Worm (Caenorhabditis elegans) whole organism, young adult: ENCODE results near the gene pld-1.

Source experiments
- B0261.1 ChIP-seq: sonication (generic microtip); optimal IDR thresholded peaks from 2 replicates; lab custom pipeline; 2016; ENCODE audit warnings: mild to moderate bottlenecking, missing genetic modification characterization, moderate library complexity, missing compliant biosample characterization
- B0336.3 ChIP-seq: fragments of 200-800 bp; sonication (Bioruptor generic); IDR thresholded peaks from 2 replicates; pipeline ENCODE4 v1.3.6; 2022; ENCODE audit warnings: missing genetic modification characterization, missing compliant biosample characterization
- C06A6.2 ChIP-seq: fragments of 200-800 bp; sonication (Bioruptor generic); conservative IDR thresholded peaks from 2 replicates; pipeline ENCODE4 v1.3.6; 2022; ENCODE audit warnings: missing genetic modification characterization, missing compliant biosample characterization
- F10E7.11 ChIP-seq: sonication (generic microtip); optimal IDR thresholded peaks from 2 replicates; lab custom pipeline; 2017; ENCODE audit warnings: mild to moderate bottlenecking, missing genetic modification characterization, moderate library complexity, missing compliant biosample characterization
- F23B12.7 ChIP-seq: sonication (generic microtip); optimal IDR thresholded peaks from 2 replicates; lab custom pipeline; 2017; ENCODE audit warnings: missing genetic modification characterization, mild to moderate bottlenecking, missing compliant biosample characterization, antibody characterized with exemption, moderate library complexity; ENCODE audit not compliant: insufficient read depth
- F52B5.7 ChIP-seq: sonication (generic microtip); optimal IDR thresholded peaks from 2 replicates; lab custom pipeline; 2016; ENCODE audit warnings: mild to moderate bottlenecking, missing genetic modification characterization, missing compliant biosample characterization
- F55B11.4 ChIP-seq: sonication (generic microtip); optimal IDR thresholded peaks from 2 replicates; lab custom pipeline; 2016; ENCODE audit warnings: missing compliant biosample characterization, missing genetic modification characterization, borderline replicate concordance; ENCODE audit not compliant: insufficient read depth
- F57A8.1 ChIP-seq: fragments of 200-800 bp; sonication (Bioruptor generic); optimal IDR thresholded peaks from 2 replicates; lab custom pipeline; 2018; ENCODE audit warnings: mild to moderate bottlenecking, missing genetic modification characterization, moderate library complexity, missing compliant biosample characterization
- F57C9.4 ChIP-seq: sonication (generic microtip); optimal IDR thresholded peaks from 2 replicates; lab custom pipeline; 2017; ENCODE audit warnings: mild to moderate bottlenecking, missing genetic modification characterization, missing compliant biosample characterization
- K11D2.4 ChIP-seq: fragments of 200-800 bp; sonication (Bioruptor generic); IDR thresholded peaks from 2 replicates; pipeline ENCODE4 v1.3.6; 2022; ENCODE audit warnings: missing genetic modification reagents, missing genetic modification characterization, missing compliant biosample characterization
- Y53F4B.3 ChIP-seq: fragments of 200-800 bp; sonication (Bioruptor generic); IDR thresholded peaks from 2 replicates; pipeline ENCODE4 v1.3.6; 2022; ENCODE audit warnings: missing genetic modification reagents, missing genetic modification characterization, missing compliant biosample characterization
- athp-1 ChIP-seq: sonication (generic microtip); optimal IDR thresholded peaks from 2 replicates; lab custom pipeline; 2017; ENCODE audit warnings: mild to moderate bottlenecking, missing genetic modification characterization, missing compliant biosample characterization
- attf-5 ChIP-seq: fragments of 200-800 bp; sonication (Bioruptor generic); optimal IDR thresholded peaks from 2 replicates; lab custom pipeline; 2018; ENCODE audit warnings: mild to moderate bottlenecking, missing genetic modification characterization, missing compliant biosample characterization
- attf-6 ChIP-seq: fragments of 200-800 bp; sonication (Bioruptor generic); IDR thresholded peaks from 2 replicates; pipeline ENCODE4 v1.3.6; 2022; ENCODE audit warnings: missing genetic modification reagents, missing genetic modification characterization, missing compliant biosample characterization
- bed-1 ChIP-seq: fragments of 200-800 bp; sonication (Bioruptor generic); IDR thresholded peaks from 2 replicates; pipeline ENCODE4 v1.3.6; 2022; ENCODE audit warnings: missing genetic modification reagents, missing genetic modification characterization, missing compliant biosample characterization
- ccch-3 ChIP-seq: fragments of 200-800 bp; sonication (Bioruptor generic); optimal IDR thresholded peaks from 2 replicates; lab custom pipeline; 2018; ENCODE audit warnings: mild to moderate bottlenecking, missing genetic modification characterization, missing compliant biosample characterization
- ceh-100 ChIP-seq: fragments of 200-800 bp; sonication (Bioruptor generic); IDR thresholded peaks from 2 replicates; pipeline ENCODE4 v1.3.6; 2022; ENCODE audit warnings: missing genetic modification reagents, missing genetic modification characterization, missing compliant biosample characterization
- ceh-27 ChIP-seq: fragments of 200-800 bp; sonication (Bioruptor generic); optimal IDR thresholded peaks from 2 replicates; lab custom pipeline; 2018; ENCODE audit warnings: mild to moderate bottlenecking, missing genetic modification characterization, moderate library complexity, missing compliant biosample characterization
- ceh-79 ChIP-seq: sonication (generic microtip); optimal IDR thresholded peaks from 2 replicates; lab custom pipeline; 2017; ENCODE audit warnings: mild to moderate bottlenecking, missing genetic modification characterization, missing compliant biosample characterization
- ceh-91 ChIP-seq: fragments of 200-800 bp; sonication (Bioruptor generic); IDR thresholded peaks from 2 replicates; pipeline ENCODE4 v1.3.6; 2022; ENCODE audit warnings: missing genetic modification reagents, missing genetic modification characterization, missing compliant biosample characterization
- egl-44 ChIP-seq: fragments of 200-800 bp; sonication (Bioruptor generic); IDR thresholded peaks from 2 replicates; pipeline ENCODE4 v1.3.6; 2022; ENCODE audit warnings: missing genetic modification reagents, missing genetic modification characterization, missing compliant biosample characterization
- ekl-4 ChIP-seq: fragments of 200-800 bp; sonication (Bioruptor generic); IDR thresholded peaks from 2 replicates; pipeline ENCODE4 v1.3.6; 2022; ENCODE audit warnings: missing genetic modification reagents, missing genetic modification characterization, missing compliant biosample characterization
- gei-17 ChIP-seq: fragments of 200-800 bp; sonication (Bioruptor generic); optimal IDR thresholded peaks from 2 replicates; lab custom pipeline; 2018; ENCODE audit warnings: mild to moderate bottlenecking, missing genetic modification characterization, missing compliant biosample characterization
- him-1 ChIP-seq: sonication (generic microtip); optimal IDR thresholded peaks from 2 replicates; lab custom pipeline; 2016; ENCODE audit warnings: missing genotype, missing genetic modification reagents, missing genetic modification characterization, missing compliant biosample characterization
- hlh-12 ChIP-seq: sonication (generic microtip); optimal IDR thresholded peaks from 2 replicates; lab custom pipeline; 2016; ENCODE audit warnings: missing genetic modification characterization, missing compliant biosample characterization
- hmg-20 ChIP-seq: fragments of 200-800 bp; sonication (Bioruptor generic); IDR thresholded peaks from 2 replicates; pipeline ENCODE4 v1.3.6; 2022; ENCODE audit warnings: missing genetic modification reagents, missing genetic modification characterization, missing compliant biosample characterization
- hsf-1 ChIP-seq: fragments of 200-800 bp; sonication (Bioruptor generic); IDR thresholded peaks from 2 replicates; pipeline ENCODE4 v1.3.6; 2022; ENCODE audit warnings: missing genetic modification reagents, missing genetic modification characterization, missing compliant biosample characterization
- lin-35 ChIP-seq, 3 experiments: fragments of 150-350 bp in 2 of 3; sonication (generic microtip) in 1 of 3; optimal IDR thresholded peaks; 2 replicates each; lab custom pipeline; 2014 to 2018; ENCODE audit warnings: missing biosample characterization in 3 of 3, missing genetic modification characterization in 3 of 3, missing genetic modification reagents in 3 of 3
- lir-1 ChIP-seq: fragments of 200-800 bp; sonication (Bioruptor generic); conservative IDR thresholded peaks from 2 replicates; pipeline ENCODE4 v1.3.6; 2022; ENCODE audit warnings: missing genetic modification reagents, missing genetic modification characterization, missing compliant biosample characterization
- madf-6 ChIP-seq: fragments of 200-800 bp; sonication (Bioruptor generic); IDR thresholded peaks from 2 replicates; pipeline ENCODE4 v1.3.6; 2022; ENCODE audit warnings: missing genetic modification reagents, missing genetic modification characterization, missing compliant biosample characterization
- madf-8 ChIP-seq: fragments of 200-800 bp; sonication (Bioruptor generic); conservative IDR thresholded peaks from 2 replicates; pipeline ENCODE4 v1.3.6; 2022; ENCODE audit warnings: missing genetic modification reagents, missing genetic modification characterization, missing compliant biosample characterization
- nfyb-1 ChIP-seq: fragments of 200-800 bp; sonication (Bioruptor generic); IDR thresholded peaks from 2 replicates; pipeline ENCODE4 v1.3.6; 2022; ENCODE audit warnings: missing genetic modification reagents, missing genetic modification characterization, missing compliant biosample characterization
- nhr-90 ChIP-seq: sonication (generic microtip); optimal IDR thresholded peaks from 2 replicates; lab custom pipeline; 2016; ENCODE audit warnings: missing genotype, mild to moderate bottlenecking, missing genetic modification characterization, missing compliant biosample characterization
- rec-8 ChIP-seq, 2 experiments: sonication (generic microtip); optimal IDR thresholded peaks; 2 replicates each; lab custom pipeline; 2016; ENCODE audit warnings: mild to moderate bottlenecking in 2 of 2, missing genetic modification characterization in 2 of 2, missing genetic modification reagents in 2 of 2, missing genotype in 2 of 2, missing biosample characterization in 1 of 2, missing compliant biosample characterization in 1 of 2, moderate library complexity in 1 of 2
- sdz-38 ChIP-seq: sonication (generic microtip); optimal IDR thresholded peaks from 2 replicates; lab custom pipeline; 2016; ENCODE audit warnings: missing genotype, missing genetic modification characterization, missing compliant biosample characterization
- sea-2 ChIP-seq: fragments of 200-800 bp; sonication (Bioruptor generic); IDR thresholded peaks from 2 replicates; pipeline ENCODE4 v1.3.6; 2022; ENCODE audit warnings: missing genetic modification characterization, missing compliant biosample characterization
- snpc-1.3 ChIP-seq: sonication (generic microtip); optimal IDR thresholded peaks from 2 replicates; lab custom pipeline; 2017; ENCODE audit warnings: missing genetic modification characterization, mild to moderate bottlenecking, missing compliant biosample characterization, antibody characterized with exemption, moderate library complexity, missing genotype, missing genetic modification reagents; ENCODE audit not compliant: insufficient read depth
- snpc-4 ChIP-seq, 5 experiments: fragments of 150-350 bp in 1 of 5; sonication (generic microtip) in 4 of 5; optimal IDR thresholded peaks; 2 replicates each; lab custom pipeline; 2014 to 2018; ENCODE audit warnings: missing genetic modification characterization in 5 of 5, missing biosample characterization in 3 of 5, antibody characterized with exemption in 2 of 5, mild to moderate bottlenecking in 2 of 5, missing compliant biosample characterization in 2 of 5, missing genotype in 2 of 5, moderate library complexity in 2 of 5, missing genetic modification reagents in 1 of 5
- tbx-9 ChIP-seq: sonication (generic microtip); optimal IDR thresholded peaks from 2 replicates; lab custom pipeline; 2016; ENCODE audit warnings: borderline replicate concordance, missing genetic modification characterization, inconsistent platforms, missing compliant biosample characterization
- tlf-1 ChIP-seq: fragments of 200-800 bp; sonication (Bioruptor generic); optimal IDR thresholded peaks from 2 replicates; lab custom pipeline; 2018; ENCODE audit warnings: mild to moderate bottlenecking, missing genetic modification characterization, missing compliant biosample characterization
- unc-62 ChIP-seq: fragments of 150-350 bp; optimal IDR thresholded peaks from 2 replicates; lab custom pipeline; 2014; ENCODE audit warnings: missing biosample characterization, missing genetic modification reagents, missing genetic modification characterization
- zfh-2 ChIP-seq: fragments of 200-800 bp; sonication (Bioruptor generic); conservative IDR thresholded peaks from 2 replicates; pipeline ENCODE4 v1.3.6; 2022; ENCODE audit warnings: missing genetic modification reagents, missing genetic modification characterization, missing compliant biosample characterization
- ztf-25 ChIP-seq: fragments of 200-800 bp; sonication (Bioruptor generic); IDR thresholded peaks from 2 replicates; pipeline ENCODE4 v1.3.6; 2022; ENCODE audit warnings: missing genetic modification reagents, missing genetic modification characterization, missing compliant biosample characterization

pld-1 gene

DNA sequence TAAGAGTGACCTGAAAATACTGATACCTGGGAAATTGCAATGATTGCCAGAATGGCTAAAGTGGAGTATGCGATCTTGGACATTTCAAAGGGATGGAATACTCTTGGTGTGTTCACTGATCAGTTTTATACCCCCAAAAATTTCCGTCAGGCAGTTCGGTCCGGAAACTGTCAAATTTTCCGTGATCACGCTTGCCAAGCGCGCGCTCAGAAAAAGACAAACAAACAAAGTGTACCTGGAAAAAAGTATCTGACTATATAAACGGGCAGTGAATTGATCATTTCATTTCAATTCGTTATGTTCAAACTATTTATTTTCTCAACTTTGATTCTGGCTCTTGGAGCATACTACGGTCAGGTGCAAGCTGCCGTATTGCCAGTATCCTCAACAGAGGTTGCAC lies 10.2 kb upstream of the pld-1 start, which contains the start of the genes idpb-3 and idpb-1:
TSS of gene idpb-3 (minus strand) at position 101 of the 400 bp plus-strand sequence.
TSS of gene idpb-1 (plus strand) at position 284 of the 400 bp plus-strand sequence.
- TF ChIP-seq attf-6 (no peak), tlf-1 (GFP tag; lab: Kevin White, UChicago) (no peak), nhr-90 (tag; lab: Kevin White, UChicago) (no peak), F52B5.7 (tag; lab: Kevin White, UChicago) (no peak), lir-1 (GFP tag; lab: Robert Waterston, UW) (no peak), ceh-91 (GFP tag; lab: Robert Waterston, UW) (no peak), sea-2 (GFP tag; lab: Robert Waterston, UW) (no peak), hmg-20 (GFP tag; lab: Robert Waterston, UW) (no peak), athp-1 (tag; lab: Kevin White, UChicago) (no peak), hsf-1 (GFP tag; lab: Robert Waterston, UW) (no peak), ceh-79 (tag; lab: Kevin White, UChicago) (no peak), F57C9.4 (tag; lab: Kevin White, UChicago) (no peak), F55B11.4 (tag; lab: Kevin White, UChicago) (no peak), hlh-12 (tag; lab: Kevin White, UChicago) (no peak), ztf-25 (no peak)

DNA sequence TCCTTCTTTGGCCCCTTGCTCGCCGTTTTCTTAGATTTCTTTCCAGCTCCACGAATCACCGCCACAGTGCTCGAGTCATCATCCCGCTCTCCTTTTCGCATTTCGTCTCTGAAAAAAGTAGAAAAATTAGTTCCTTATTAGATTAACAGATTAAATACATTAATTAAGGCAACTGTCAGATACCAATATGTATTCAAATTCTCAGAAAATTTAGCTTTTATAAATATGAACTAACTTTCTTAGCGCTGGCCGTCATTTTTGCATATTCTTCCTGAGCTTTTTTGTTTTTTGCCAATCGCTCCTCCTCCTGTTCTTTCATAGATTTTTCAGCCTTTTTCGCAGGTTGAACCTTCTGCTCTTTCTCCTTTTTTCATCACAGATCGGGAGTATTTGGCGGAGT lies 8.2 kb upstream of the pld-1 start, which contains the start of gene C04G6.6:
TSS of gene C04G6.6 (minus strand) at position 101 of the 400 bp plus-strand sequence.
- TF ChIP-seq bed-1 (GFP tag; lab: Robert Waterston, UW) (no peak), ceh-100 (GFP tag; lab: Robert Waterston, UW) (no peak), ztf-25 (no peak), B0336.3 (GFP tag; lab: Robert Waterston, UW) (no peak), unc-62 (GFP tag; lab: Kevin White, UChicago) (no peak), F10E7.11 (tag; lab: Kevin White, UChicago) (no peak), snpc-1.3 (tag; lab: Kevin White, UChicago) (no peak), sdz-38 (tag; lab: Kevin White, UChicago) (no peak), C06A6.2 (GFP tag; lab: Robert Waterston, UW) (no peak), ekl-4 (GFP tag; lab: Robert Waterston, UW) (no peak), ccch-3 (GFP tag; lab: Kevin White, UChicago) (no peak), madf-6 (GFP tag; lab: Robert Waterston, UW) (no peak), K11D2.4 (GFP tag; lab: Robert Waterston, UW) (no peak), him-1 (tag; lab: Kevin White, UChicago) (no peak), madf-8 (GFP tag; lab: Robert Waterston, UW) (no peak)

DNA sequence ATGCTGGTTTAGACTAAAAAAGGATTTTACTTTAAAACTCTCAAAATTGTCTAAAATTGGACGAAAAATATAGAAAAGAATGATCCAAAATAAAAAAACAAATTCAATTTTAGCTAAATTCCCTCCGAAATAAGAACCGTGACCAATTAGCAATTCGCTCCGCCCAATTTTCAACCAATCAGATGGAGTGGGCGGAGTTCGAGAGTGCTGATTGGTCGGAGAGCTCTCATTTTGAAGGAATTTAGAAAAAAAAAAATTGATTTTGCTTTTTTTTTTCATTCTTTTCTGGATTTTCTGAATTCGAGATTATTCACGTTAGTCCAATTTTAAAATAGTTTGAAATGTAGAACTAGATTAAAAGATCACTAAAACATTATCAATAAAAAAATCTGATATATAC lies 7.5 kb upstream of the pld-1 start:
- no peak for TF ChIP-seq hmg-20 (GFP tag; lab: Robert Waterston, UW)
- TF ChIP-seq Y53F4B.3 (GFP tag; lab: Robert Waterston, UW), result no peak
- TF ChIP-seq zfh-2 (GFP tag; lab: Robert Waterston, UW), result no peak
- no peak for TF ChIP-seq attf-5
- no peak for TF ChIP-seq gei-17 (GFP tag; lab: Kevin White, UChicago)
- no peak for TF ChIP-seq snpc-4 (GFP tag; optimal IDR thresholded peaks at IDR 0.05; lab: Kevin White, UChicago)
- TF ChIP-seq snpc-4 (tag; optimal IDR thresholded peaks at IDR 0.05; lab: Kevin White, UChicago), result no peak
- no peak for TF ChIP-seq ceh-27 (GFP tag; lab: Kevin White, UChicago)
- no peak for TF ChIP-seq F57C9.4 (tag; lab: Kevin White, UChicago)
- no peak for TF ChIP-seq F57A8.1
- no peak for TF ChIP-seq egl-44 (GFP tag; lab: Robert Waterston, UW)
- TF ChIP-seq nfyb-1 (GFP tag; lab: Robert Waterston, UW), result no peak
- no peak for TF ChIP-seq F23B12.7
- no peak for TF ChIP-seq bed-1 (GFP tag; lab: Robert Waterston, UW)
- TF ChIP-seq ceh-79 (tag; lab: Kevin White, UChicago), result no peak
- no peak for TF ChIP-seq lin-35 (GFP tag; optimal IDR thresholded peaks at IDR 0.05; lab: Kevin White, UChicago)
- no peak for TF ChIP-seq rec-8 (tag; optimal IDR thresholded peaks at IDR 0.05; lab: Kevin White, UChicago)
- TF ChIP-seq B0261.1 (tag; lab: Kevin White, UChicago), result no peak
- TF ChIP-seq tbx-9, result no peak
- TF ChIP-seq, all 124 proteins: peak for 0
